Fruit fly (Drosophila melanogaster): ENCODE measurements around the gene CG2772.

The CG2772 gene

dm6 chr2L:3445655-3446054 lies at the start of gene CG2772:
TSS of gene CG2772 (plus strand) at chr2L:3445992.
- TF ChIP-seq usp (GFP tag; optimal IDR thresholded peaks at IDR 0.05) (no peak), CG8478 (optimal IDR thresholded peaks at IDR 0.05) (no peak), pan (optimal IDR thresholded peaks at IDR 0.05) (no peak), Dll (optimal IDR thresholded peaks at IDR 0.05) (no peak), psq (optimal IDR thresholded peaks at IDR 0.05) (no peak), EcR (GFP tag; optimal IDR thresholded peaks at IDR 0.05) (no peak)

dm6 chr2L:3397594-3398073 lies 48.2 kb upstream of the CG2772 start, which contains the start of gene CG34175:
TSS of gene CG34175 (plus strand) at chr2L:3398023.
- TF ChIP-seq usp (GFP tag; optimal IDR thresholded peaks at IDR 0.05): no peak
- no peak for TF ChIP-seq psq (optimal IDR thresholded peaks at IDR 0.05)
- no peak for TF ChIP-seq CG8478 (optimal IDR thresholded peaks at IDR 0.05)
- no peak for TF ChIP-seq Dll (optimal IDR thresholded peaks at IDR 0.05)
- no peak for TF ChIP-seq EcR (GFP tag; optimal IDR thresholded peaks at IDR 0.05)
- no peak for TF ChIP-seq pan (optimal IDR thresholded peaks at IDR 0.05)

dm6 chr2L:3407722-3408121 lies 38.1 kb upstream of the CG2772 start:
- TF ChIP-seq EcR (GFP tag; optimal IDR thresholded peaks at IDR 0.05) (no peak), psq (optimal IDR thresholded peaks at IDR 0.05) (no peak), usp (GFP tag; optimal IDR thresholded peaks at IDR 0.05) (no peak), Dll (optimal IDR thresholded peaks at IDR 0.05) (no peak), CG8478 (optimal IDR thresholded peaks at IDR 0.05) (no peak), pan (optimal IDR thresholded peaks at IDR 0.05) (no peak)

dm6 chr2L:3410260-3410659 lies 35.5 kb upstream of the CG2772 start, which contains the start of gene CG8840:
TSS of gene CG8840 (plus strand) at chr2L:3410560.
- no peak for TF ChIP-seq usp (GFP tag; optimal IDR thresholded peaks at IDR 0.05)

dm6 chr2L:3416527-3417304 lies 29.1 kb upstream of the CG2772 start, which contains the start of gene CG31952:
TSS of gene CG31952 (plus strand) at chr2L:3416693.
- TF ChIP-seq EcR (GFP tag; optimal IDR thresholded peaks at IDR 0.05): no peak
- TF ChIP-seq CG8478 (optimal IDR thresholded peaks at IDR 0.05): no peak
- TF ChIP-seq usp (GFP tag; optimal IDR thresholded peaks at IDR 0.05): no peak
- no peak for TF ChIP-seq pan (optimal IDR thresholded peaks at IDR 0.05)
- TF ChIP-seq psq (optimal IDR thresholded peaks at IDR 0.05): no peak
- TF ChIP-seq Dll (optimal IDR thresholded peaks at IDR 0.05): no peak

- no peak for TF ChIP-seq pan (optimal IDR thresholded peaks at IDR 0.05)
- TF ChIP-seq EcR (GFP tag; optimal IDR thresholded peaks at IDR 0.05): no peak
- TF ChIP-seq Dll (optimal IDR thresholded peaks at IDR 0.05): no peak
- no peak for TF ChIP-seq usp (GFP tag; optimal IDR thresholded peaks at IDR 0.05)
- TF ChIP-seq CG8478 (optimal IDR thresholded peaks at IDR 0.05): no peak
- no peak for TF ChIP-seq psq (optimal IDR thresholded peaks at IDR 0.05)
Observed at dm6 chr2L:3417613-3418012, 28.2 kb upstream of the CG2772 start.

dm6 chr2L:3422753-3423152 lies 23.0 kb upstream of the CG2772 start:
- no peak for TF ChIP-seq EcR (GFP tag; optimal IDR thresholded peaks at IDR 0.05)
- TF ChIP-seq psq (optimal IDR thresholded peaks at IDR 0.05): no peak
- no peak for TF ChIP-seq usp (GFP tag; optimal IDR thresholded peaks at IDR 0.05)
- no peak for TF ChIP-seq CG8478 (optimal IDR thresholded peaks at IDR 0.05)
- no peak for TF ChIP-seq Dll (optimal IDR thresholded peaks at IDR 0.05)
- no peak for TF ChIP-seq pan (optimal IDR thresholded peaks at IDR 0.05)

- TF ChIP-seq EcR (GFP tag; optimal IDR thresholded peaks at IDR 0.05) (no peak), CG8478 (optimal IDR thresholded peaks at IDR 0.05) (no peak), usp (GFP tag; optimal IDR thresholded peaks at IDR 0.05) (no peak), Dll (optimal IDR thresholded peaks at IDR 0.05) (no peak), pan (optimal IDR thresholded peaks at IDR 0.05) (no peak), psq (optimal IDR thresholded peaks at IDR 0.05) (no peak)
Observed at dm6 chr2L:3425947-3426346, 19.8 kb upstream of the CG2772 start.

dm6 chr2L:3426669-3427232 lies 19.0 kb upstream of the CG2772 start, which contains the start of gene Pgant2:
TSS of gene Pgant2 (minus strand) at chr2L:3426719.
- no peak for TF ChIP-seq usp (GFP tag; optimal IDR thresholded peaks at IDR 0.05)
- no peak for TF ChIP-seq psq (optimal IDR thresholded peaks at IDR 0.05)
- TF ChIP-seq pan (optimal IDR thresholded peaks at IDR 0.05): no peak
- no peak for TF ChIP-seq CG8478 (optimal IDR thresholded peaks at IDR 0.05)
- TF ChIP-seq EcR (GFP tag; optimal IDR thresholded peaks at IDR 0.05): no peak
- TF ChIP-seq Dll (optimal IDR thresholded peaks at IDR 0.05): no peak

dm6 chr2L:3428419-3429097 lies 17.2 kb upstream of the CG2772 start:
- TF ChIP-seq Dll (optimal IDR thresholded peaks at IDR 0.05): no peak
- TF ChIP-seq psq (optimal IDR thresholded peaks at IDR 0.05): no peak
- TF ChIP-seq usp (GFP tag; optimal IDR thresholded peaks at IDR 0.05): no peak
- TF ChIP-seq pan (optimal IDR thresholded peaks at IDR 0.05): no peak
- TF ChIP-seq CG8478 (optimal IDR thresholded peaks at IDR 0.05): no peak
- TF ChIP-seq EcR (GFP tag; optimal IDR thresholded peaks at IDR 0.05): no peak

dm6 chr2L:3435086-3435485 lies 10.7 kb upstream of the CG2772 start:
- TF ChIP-seq CG8478 (optimal IDR thresholded peaks at IDR 0.05) (no peak), EcR (GFP tag; optimal IDR thresholded peaks at IDR 0.05) (no peak), psq (optimal IDR thresholded peaks at IDR 0.05) (no peak), pan (optimal IDR thresholded peaks at IDR 0.05) (no peak), usp (GFP tag; optimal IDR thresholded peaks at IDR 0.05) (no peak), Dll (optimal IDR thresholded peaks at IDR 0.05) (no peak)

dm6 chr2L:3436347-3436746 lies 9.4 kb upstream of the CG2772 start:
- TF ChIP-seq EcR (GFP tag; optimal IDR thresholded peaks at IDR 0.05): no peak
- no peak for TF ChIP-seq usp (GFP tag; optimal IDR thresholded peaks at IDR 0.05)
- TF ChIP-seq pan (optimal IDR thresholded peaks at IDR 0.05): no peak
- TF ChIP-seq Dll (optimal IDR thresholded peaks at IDR 0.05): no peak
- no peak for TF ChIP-seq psq (optimal IDR thresholded peaks at IDR 0.05)
- TF ChIP-seq CG8478 (optimal IDR thresholded peaks at IDR 0.05): no peak
